Fruit fly (Drosophila melanogaster): ENCODE measurements around the gene Septin1.
A peak's percentile ranks its signal among the peaks of the same experiment; 100 is the strongest.

Septin1 gene

dm6 chrX:21353541-21353940, 4.5 kb upstream of the Septin1 start (continued):
- TF ChIP-seq btn (GFP tag; optimal IDR thresholded peaks at IDR 0.05), result no peak
- TF ChIP-seq GATAe (GFP tag; conservative IDR thresholded peaks at IDR 0.05), result 0 out of 2 replicates have a peak, but pooled peaks have one; percentile 21
- TF ChIP-seq CG7372 (GFP tag; IDR thresholded peaks at IDR 0.05), result no peak

dm6 chrX:21362878-21363277, 4.8 kb downstream of the Septin1 start, which contains the start of the genes bbx and waw:
Gene bbx, plus strand, starts transcription at chrX:21363028.
Gene waw, plus strand, starts transcription at chrX:21363028.
- no peak for TF ChIP-seq CG16813 (GFP tag; IDR thresholded peaks at IDR 0.05; ENCODE audit: partially characterized antibody)
- peak; percentile 6 for TF ChIP-seq CG18619 (GFP tag; optimal IDR thresholded peaks at IDR 0.05)
- TF ChIP-seq disco-r (GFP tag; optimal IDR thresholded peaks at IDR 0.05), result no peak
- no peak for TF ChIP-seq Tbp (GFP tag; optimal IDR thresholded peaks at IDR 0.05)
- peak; percentile 21 for TF ChIP-seq bcd (GFP tag; optimal IDR thresholded peaks at IDR 0.05)
- TF ChIP-seq gem (tag; optimal IDR thresholded peaks at IDR 0.05), result no peak
- no peak for TF ChIP-seq CG8478 (optimal IDR thresholded peaks at IDR 0.05)
- TF ChIP-seq maf-S (GFP tag; optimal IDR thresholded peaks at IDR 0.05), result peak; percentile 50
- peak; percentile 21 for TF ChIP-seq Nf-YC (tag; optimal IDR thresholded peaks at IDR 0.05)
- TF ChIP-seq CG14860 (GFP tag; IDR thresholded peaks at IDR 0.05; ENCODE audit: partially characterized antibody), result no peak
- peak in 1 of 2 experiments; percentile 11 for TF ChIP-seq chif (GFP tag; optimal IDR thresholded peaks at IDR 0.05)
- no peak for TF ChIP-seq CG4360 (GFP tag; IDR thresholded peaks at IDR 0.05)
- no peak for TF ChIP-seq dati (GFP tag; IDR thresholded peaks at IDR 0.05)
- peak; percentile 8 for TF ChIP-seq CG9817 (tag; optimal IDR thresholded peaks at IDR 0.05)
- TF ChIP-seq eve (GFP tag; optimal IDR thresholded peaks at IDR 0.05), result no peak
- TF ChIP-seq MBD-R2 (GFP tag; IDR thresholded peaks at IDR 0.05), result peak; percentile 80
- TF ChIP-seq NK7.1 (GFP tag; optimal IDR thresholded peaks at IDR 0.05), result no peak
- TF ChIP-seq vfl (GFP tag; optimal IDR thresholded peaks at IDR 0.05), result no peak
- TF ChIP-seq HmgZ (tag; optimal IDR thresholded peaks at IDR 0.05), result peak; percentile 70
- TF ChIP-seq H2.0 (GFP tag; IDR thresholded peaks at IDR 0.05), result 0 out of 2 replicates have a peak, but pooled peaks have one; percentile 10
- peak; percentile 85 for TF ChIP-seq sens (GFP tag)
- TF ChIP-seq CG10565 (GFP tag; optimal IDR thresholded peaks at IDR 0.05), result no peak
- peak; percentile 55 for TF ChIP-seq zf30C (GFP tag; optimal IDR thresholded peaks at IDR 0.05)
- no peak for TF ChIP-seq ttk (GFP tag; IDR thresholded peaks at IDR 0.05)
- TF ChIP-seq CG5180 (GFP tag; optimal IDR thresholded peaks at IDR 0.05), result no peak
- TF ChIP-seq Usf (GFP tag; optimal IDR thresholded peaks at IDR 0.05), result no peak
- TF ChIP-seq CG14710 (tag; optimal IDR thresholded peaks at IDR 0.05), result peak; percentile 52
- TF ChIP-seq bigmax (GFP tag; optimal IDR thresholded peaks at IDR 0.05), result peak; percentile 23
- no peak for TF ChIP-seq so (GFP tag; IDR thresholded peaks at IDR 0.05)
- TF ChIP-seq CG6689 (GFP tag; IDR thresholded peaks at IDR 0.05), result 0 out of 2 replicates have a peak, but pooled peaks have one; percentile 11
- peak; percentile 64; the same call in 1 of the 3 replicates for TF ChIP-seq CG11456 (GFP tag; IDR thresholded peaks at IDR 0.05)
- peak; percentile 48 for TF ChIP-seq onecut (GFP tag; IDR thresholded peaks at IDR 0.05)
- TF ChIP-seq Med (GFP tag), result peak; percentile 75
- TF ChIP-seq gcm2 (GFP tag; optimal IDR thresholded peaks at IDR 0.05), result no peak
- peak; percentile 17 for TF ChIP-seq CG4707 (GFP tag; optimal IDR thresholded peaks at IDR 0.05)
- peak; percentile 4 for TF ChIP-seq CG2712 (tag; optimal IDR thresholded peaks at IDR 0.05)
- peak; percentile 84 for TF ChIP-seq dm (GFP tag; optimal IDR thresholded peaks at IDR 0.05)
- TF ChIP-seq CG18262 (tag; optimal IDR thresholded peaks at IDR 0.05), result peak; percentile 3
- TF ChIP-seq pb (GFP tag; optimal IDR thresholded peaks at IDR 0.05), result no peak
- TF ChIP-seq row (GFP tag; IDR thresholded peaks at IDR 0.05), result peak; percentile 16; the same call in 1 of the 3 replicates
- no peak for TF ChIP-seq CG8359 (GFP tag; optimal IDR thresholded peaks at IDR 0.05; ENCODE audit: borderline replicate concordance)
- TF ChIP-seq Sox100B (GFP tag; optimal IDR thresholded peaks at IDR 0.05), result no peak
- TF ChIP-seq B-H1 (GFP tag; IDR thresholded peaks at IDR 0.05), result no peak
- TF ChIP-seq Fer1 (GFP tag; optimal IDR thresholded peaks at IDR 0.05), result peak; percentile 44
- peak; percentile 55 for TF ChIP-seq CG4617 (GFP tag; optimal IDR thresholded peaks at IDR 0.05; ENCODE audit: borderline replicate concordance)
- TF ChIP-seq Rfx (GFP tag; IDR thresholded peaks at IDR 0.05), result peak; percentile 38; the same call in 1 of the 2 replicates
- peak; percentile 37; the same call in 1 of the 2 replicates for TF ChIP-seq CG32772 (GFP tag; IDR thresholded peaks at IDR 0.05)

Data from whole organism, embryonic.